Fruit fly (Drosophila melanogaster) whole organism, embryonic: ENCODE results near the gene ND-SGDH.

Experiments used
- ATbp ChIP-seq: fragments of 200-800 bp; sonication (Bioruptor generic); optimal IDR thresholded peaks from 2 replicates; lab custom pipeline; 2017; ENCODE audit warnings: missing biosample characterization, mild to moderate bottlenecking, missing genetic modification characterization, missing genetic modification reagents
- Adf1 ChIP-seq: fragments of 200-800 bp; sonication (Bioruptor generic); IDR thresholded peaks from 2 replicates; pipeline ENCODE4 v1.3.6; 2022; ENCODE audit warnings: missing biosample characterization, missing genetic modification characterization
- Bteb2 ChIP-seq: fragments of 200-800 bp; sonication (Bioruptor generic); optimal IDR thresholded peaks from 2 replicates; lab custom pipeline; 2016; ENCODE audit warnings: missing biosample characterization, missing genetic modification characterization
- CG10209 ChIP-seq: fragments of 200-800 bp; sonication (Bioruptor generic); optimal IDR thresholded peaks from 3 replicates; lab custom pipeline; 2017; ENCODE audit warnings: missing biosample characterization, mild to moderate bottlenecking, missing genetic modification characterization, missing genetic modification reagents
- CG10565 ChIP-seq: fragments of 200-800 bp; sonication (Bioruptor generic); optimal IDR thresholded peaks from 3 replicates; lab custom pipeline; 2016; ENCODE audit warnings: missing biosample characterization, mild to moderate bottlenecking, missing genetic modification characterization
- CG11085 ChIP-seq: fragments of 200-800 bp; sonication (Bioruptor generic); IDR thresholded peaks from 2 replicates; pipeline ENCODE4 v1.3.6; 2022; ENCODE audit warnings: missing biosample characterization, missing genetic modification characterization
- CG11504 ChIP-seq: fragments of 200-800 bp; sonication (Bioruptor generic); optimal IDR thresholded peaks from 3 replicates; lab custom pipeline; 2019; ENCODE audit warnings: missing biosample characterization, mild to moderate bottlenecking, missing genetic modification characterization, moderate library complexity
- CG12155 ChIP-seq: fragments of 200-800 bp; sonication (Bioruptor generic); optimal IDR thresholded peaks from 3 replicates; lab custom pipeline; 2016; ENCODE audit warnings: missing biosample characterization, missing genetic modification characterization
- CG13775 ChIP-seq: fragments of 200-800 bp; sonication (Bioruptor generic); optimal IDR thresholded peaks from 3 replicates; lab custom pipeline; 2017; ENCODE audit warnings: missing biosample characterization, mild to moderate bottlenecking, missing genetic modification characterization
- CG14441 ChIP-seq: fragments of 200-800 bp; sonication (Bioruptor generic); IDR thresholded peaks from 2 replicates; pipeline ENCODE4 v1.3.6; 2022; ENCODE audit warnings: missing biosample characterization, missing genetic modification characterization
- CG14860 ChIP-seq: fragments of 200-800 bp; sonication (Bioruptor generic); IDR thresholded peaks from 3 replicates; pipeline ENCODE4 v1.3.6; 2022; ENCODE audit warnings: missing biosample characterization, missing genetic modification characterization; ENCODE audit not compliant: partially characterized antibody
- CG15696 ChIP-seq: fragments of 200-800 bp; sonication (Bioruptor generic); optimal IDR thresholded peaks from 2 replicates; lab custom pipeline; 2019; ENCODE audit warnings: missing biosample characterization, mild to moderate bottlenecking, missing genetic modification characterization, moderate library complexity
- CG1602 ChIP-seq: fragments of 200-800 bp; sonication (Bioruptor generic); optimal IDR thresholded peaks from 3 replicates; lab custom pipeline; 2016; ENCODE audit warnings: missing biosample characterization, missing genetic modification characterization
- CG16813 ChIP-seq: fragments of 200-800 bp; sonication (Bioruptor generic); IDR thresholded peaks from 3 replicates; pipeline ENCODE4 v1.3.6; 2022; ENCODE audit warnings: missing biosample characterization, missing genetic modification characterization; ENCODE audit not compliant: partially characterized antibody
- CG18764 ChIP-seq: fragments of 200-800 bp; sonication (Bioruptor generic); optimal IDR thresholded peaks from 3 replicates; lab custom pipeline; 2016; ENCODE audit warnings: missing biosample characterization, missing genetic modification characterization
- CG2116 ChIP-seq: fragments of 200-800 bp; sonication (Bioruptor generic); optimal IDR thresholded peaks from 3 replicates; lab custom pipeline; 2018; ENCODE audit warnings: missing biosample characterization, mild to moderate bottlenecking, missing genetic modification characterization
- CG2199 ChIP-seq: fragments of 200-800 bp; sonication (Bioruptor generic); IDR thresholded peaks from 3 replicates; pipeline ENCODE4 v1.3.6; 2022; ENCODE audit warnings: missing biosample characterization, missing genetic modification characterization
- CG30403 ChIP-seq: fragments of 200-800 bp; sonication (Bioruptor generic); optimal IDR thresholded peaks from 3 replicates; lab custom pipeline; 2016; ENCODE audit warnings: missing biosample characterization, missing genetic modification characterization
- CG3065 ChIP-seq: fragments of 200-800 bp; sonication (Bioruptor generic); optimal IDR thresholded peaks from 2 replicates; lab custom pipeline; 2016; ENCODE audit warnings: missing biosample characterization, missing genetic modification characterization
- CG42726 ChIP-seq: fragments of 200-800 bp; sonication (Bioruptor generic); IDR thresholded peaks from 2 replicates; pipeline ENCODE4 v1.3.6; 2022; ENCODE audit warnings: missing biosample characterization, missing genetic modification characterization; ENCODE audit not compliant: partially characterized antibody
- CG9215 ChIP-seq: fragments of 200-800 bp; sonication (Bioruptor generic); IDR thresholded peaks from 2 replicates; pipeline ENCODE4 v1.3.6; 2022; ENCODE audit warnings: missing biosample characterization, missing genetic modification characterization
- ERR ChIP-seq: fragments of 200-800 bp; sonication (Bioruptor generic); optimal IDR thresholded peaks from 2 replicates; lab custom pipeline; 2016; ENCODE audit warnings: missing biosample characterization, missing genetic modification characterization
- Gug ChIP-seq: fragments of 200-800 bp; sonication (Bioruptor generic); IDR thresholded peaks from 4 replicates; pipeline ENCODE4 v1.3.6; 2022; ENCODE audit warnings: missing biosample characterization, missing genetic modification characterization
- HHEX ChIP-seq: fragments of 200-800 bp; sonication (Bioruptor generic); optimal IDR thresholded peaks from 3 replicates; lab custom pipeline; 2017; ENCODE audit warnings: missing biosample characterization, mild to moderate bottlenecking, missing genetic modification characterization, missing genetic modification reagents
- HLH3B ChIP-seq: fragments of 200-800 bp; sonication (Bioruptor generic); IDR thresholded peaks from 2 replicates; pipeline ENCODE4 v1.3.6; 2022; ENCODE audit warnings: missing biosample characterization, missing genetic modification characterization
- HLH4C ChIP-seq: fragments of 200-800 bp; sonication (Bioruptor generic); IDR thresholded peaks from 3 replicates; pipeline ENCODE4 v1.3.6; 2022; ENCODE audit warnings: missing biosample characterization, missing genetic modification characterization; ENCODE audit not compliant: partially characterized antibody
- Hr51 ChIP-seq, 2 experiments: fragments of 200-800 bp; sonication (Bioruptor generic); optimal IDR thresholded peaks; 2 replicates in 1 of 2; 3 replicates in 1 of 2; lab custom pipeline; 2016 to 2018; ENCODE audit warnings: missing biosample characterization in 2 of 2, missing genetic modification characterization in 2 of 2, mild to moderate bottlenecking in 1 of 2, moderate library complexity in 1 of 2
- Opbp ChIP-seq: fragments of 200-800 bp; sonication (Bioruptor generic); IDR thresholded peaks from 3 replicates; pipeline ENCODE4 v1.3.6; 2022; ENCODE audit warnings: missing biosample characterization, missing genetic modification characterization; ENCODE audit not compliant: partially characterized antibody
- Sin3A ChIP-seq: fragments of >200 bp; optimal IDR thresholded peaks from 2 replicates; lab custom pipeline; 2018
- Sry-β ChIP-seq: fragments of 200-800 bp; sonication (Bioruptor generic); optimal IDR thresholded peaks from 2 replicates; lab custom pipeline; 2018; ENCODE audit warnings: missing biosample characterization, mild to moderate bottlenecking, missing genetic modification characterization, moderate library complexity
- Trl ChIP-seq, 3 experiments: fragments of >200 bp in 2 of 3; fragments of 200-800 bp in 1 of 3; sonication (Bioruptor generic) in 1 of 3; optimal IDR thresholded peaks; 2 replicates in 1 of 3; 3 replicates in 2 of 3; lab custom pipeline; 2016 to 2017; ENCODE audit warnings: missing biosample characterization in 1 of 3, missing genetic modification characterization in 1 of 3
- abd-A ChIP-seq: fragments of 200-800 bp; sonication (Bioruptor generic); optimal IDR thresholded peaks from 3 replicates; lab custom pipeline; 2019; ENCODE audit warnings: missing biosample characterization, mild to moderate bottlenecking, missing genetic modification characterization, moderate library complexity
- bbx ChIP-seq: fragments of 200-800 bp; sonication (Bioruptor generic); IDR thresholded peaks from 2 replicates; pipeline ENCODE4 v1.3.6; 2022; ENCODE audit warnings: missing biosample characterization, missing genetic modification characterization; ENCODE audit not compliant: partially characterized antibody
- br ChIP-seq: fragments of >200 bp; optimal IDR thresholded peaks from 2 replicates; lab custom pipeline; 2017
- bsh ChIP-seq, 2 experiments: fragments of 200-800 bp; sonication (Bioruptor generic); optimal IDR thresholded peaks; 2 replicates each; lab custom pipeline; 2017 to 2018; ENCODE audit warnings: mild to moderate bottlenecking in 2 of 2, missing biosample characterization in 2 of 2, missing genetic modification characterization in 2 of 2, moderate library complexity in 1 of 2
- cad ChIP-seq: fragments of >200 bp; optimal IDR thresholded peaks from 2 replicates; lab custom pipeline; 2017; ENCODE audit warnings: missing biosample characterization, missing genetic modification characterization
- chinmo ChIP-seq: fragments of 200-800 bp; sonication (Bioruptor generic); IDR thresholded peaks from 4 replicates; pipeline ENCODE4 v1.3.6; 2022; ENCODE audit warnings: missing biosample characterization, missing genetic modification characterization; ENCODE audit not compliant: partially characterized antibody
- crc ChIP-seq: fragments of 200-800 bp; sonication (Bioruptor generic); optimal IDR thresholded peaks from 2 replicates; lab custom pipeline; 2016; ENCODE audit warnings: missing biosample characterization, missing genetic modification characterization
- en ChIP-seq: fragments of 200-800 bp; sonication (Bioruptor generic); optimal IDR thresholded peaks from 2 replicates; lab custom pipeline; 2016; ENCODE audit warnings: missing biosample characterization, missing genetic modification characterization
- ftz-f1 ChIP-seq: fragments of 200-800 bp; sonication (Bioruptor generic); optimal IDR thresholded peaks from 2 replicates; lab custom pipeline; 2016; ENCODE audit warnings: missing biosample characterization, missing genetic modification characterization
- grau ChIP-seq: fragments of 200-800 bp; optimal IDR thresholded peaks from 3 replicates; lab custom pipeline; 2019; ENCODE audit warnings: missing biosample characterization, mild to moderate bottlenecking, missing genetic modification characterization, moderate library complexity
- h ChIP-seq: fragments of >200 bp; optimal IDR thresholded peaks from 2 replicates; lab custom pipeline; 2017
- mam ChIP-seq: fragments of 200-800 bp; sonication (Bioruptor generic); optimal IDR thresholded peaks from 3 replicates; lab custom pipeline; 2016; ENCODE audit warnings: missing biosample characterization, missing genetic modification characterization
- nau ChIP-seq: fragments of 200-800 bp; sonication (Bioruptor generic); optimal IDR thresholded peaks from 3 replicates; lab custom pipeline; 2017; ENCODE audit warnings: missing biosample characterization, mild to moderate bottlenecking, missing genetic modification characterization, missing genetic modification reagents
- peb ChIP-seq: fragments of 200-800 bp; sonication (Bioruptor generic); IDR thresholded peaks from 2 replicates; pipeline ENCODE4 v1.3.6; 2022; ENCODE audit warnings: missing biosample characterization, missing genetic modification characterization
- pho ChIP-seq: fragments of 200-800 bp; sonication (Bioruptor generic); optimal IDR thresholded peaks from 2 replicates; lab custom pipeline; 2016; ENCODE audit warnings: missing biosample characterization, missing genetic modification characterization
- sim ChIP-seq: fragments of 200-800 bp; sonication (Bioruptor generic); IDR thresholded peaks from 2 replicates; pipeline ENCODE4 v1.3.6; 2022; ENCODE audit warnings: missing biosample characterization, missing genetic modification characterization
- tap ChIP-seq: fragments of 200-800 bp; optimal IDR thresholded peaks from 3 replicates; lab custom pipeline; 2019; ENCODE audit warnings: missing biosample characterization, mild to moderate bottlenecking, missing genetic modification characterization, moderate library complexity

Gene ND-SGDH

DNA sequence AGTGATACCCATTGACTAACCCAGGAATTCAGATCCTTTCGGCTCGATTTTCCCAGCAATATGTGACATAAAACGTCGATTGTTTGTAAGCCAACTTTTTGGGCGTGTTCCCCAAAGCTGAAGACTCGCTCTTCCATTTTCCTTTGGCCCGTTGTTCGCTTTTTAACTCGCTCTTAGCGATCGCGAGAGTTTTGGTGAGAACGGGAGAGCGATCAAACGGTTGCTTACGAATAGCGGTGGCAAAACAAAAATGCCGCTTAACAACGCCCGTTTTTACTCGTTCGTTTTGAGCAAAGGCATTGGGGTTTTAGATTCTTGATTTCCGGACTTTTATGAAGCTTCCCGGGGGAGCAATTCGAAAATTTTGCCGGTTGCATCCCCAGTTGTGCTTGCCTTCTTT is 8.6 kb upstream of the ND-SGDH start (continued):
- TF ChIP-seq Trl (optimal IDR thresholded peaks at IDR 0.05; lab: Kevin White, UChicago) (peak; percentile 64 to 68), Trl (GFP tag; optimal IDR thresholded peaks at IDR 0.05; lab: Kevin White, UChicago) (no peak), CG13775 (GFP tag; lab: Kevin White, UChicago) (no peak), abd-A (tag; lab: Kevin White, UChicago) (no peak), CG10209 (no peak), CG1602 (no peak), tap (tag; lab: Kevin White, UChicago) (no peak), nau (no peak), Gug (GFP tag; lab: Robert Waterston, UW) (no peak), pho (GFP tag; lab: Kevin White, UChicago) (no peak), bbx (peak; percentile 35; the same call in 1 of the 2 replicates), CG9215 (GFP tag; lab: Robert Waterston, UW) (no peak), CG12155 (GFP tag; lab: Kevin White, UChicago) (peak; percentile 85), Adf1 (GFP tag; lab: Robert Waterston, UW) (no peak), bsh (GFP tag; optimal IDR thresholded peaks at IDR 0.05; lab: Kevin White, UChicago) (no peak), CG42726 (no peak), CG2199 (GFP tag; lab: Robert Waterston, UW) (no peak)

- no peak for TF ChIP-seq h (lab: Kevin White, UChicago)
- TF ChIP-seq sim (GFP tag; lab: Robert Waterston, UW) = no peak
- peak; percentile 1 for TF ChIP-seq Bteb2 (GFP tag; lab: Kevin White, UChicago)
- no peak for TF ChIP-seq CG15696 (tag; lab: Kevin White, UChicago)
- TF ChIP-seq Trl (optimal IDR thresholded peaks at IDR 0.05; lab: Kevin White, UChicago) = no peak
- TF ChIP-seq Trl (GFP tag; optimal IDR thresholded peaks at IDR 0.05; lab: Kevin White, UChicago) = no peak
- TF ChIP-seq CG2116 (GFP tag; lab: Kevin White, UChicago) = peak; percentile 47
- no peak for TF ChIP-seq CG14441
- no peak for TF ChIP-seq HLH3B (GFP tag; lab: Robert Waterston, UW)
- TF ChIP-seq Opbp (GFP tag; lab: Robert Waterston, UW) = peak; percentile 54
- no peak for TF ChIP-seq CG3065
- no peak for TF ChIP-seq CG11085
- TF ChIP-seq CG30403 = peak; percentile 14
- TF ChIP-seq ATbp (GFP tag; lab: Kevin White, UChicago) = no peak
- TF ChIP-seq Hr51 (GFP tag; optimal IDR thresholded peaks at IDR 0.05; lab: Kevin White, UChicago) = no peak
- TF ChIP-seq CG16813 (GFP tag; lab: Robert Waterston, UW) = peak; percentile 66; the same call in 2 of the 3 replicates
- peak; percentile 48; the same call in 1 of the 3 replicates for TF ChIP-seq CG14860 (GFP tag; lab: Robert Waterston, UW)
- TF ChIP-seq grau (tag; lab: Kevin White, UChicago) = no peak
- TF ChIP-seq CG18764 (GFP tag; lab: Kevin White, UChicago) = no peak
- TF ChIP-seq CG10565 = no peak
- TF ChIP-seq ftz-f1 (GFP tag; lab: Kevin White, UChicago) = no peak
- TF ChIP-seq cad (GFP tag; lab: Kevin White, UChicago) = no peak
- no peak for TF ChIP-seq chinmo (GFP tag; lab: Robert Waterston, UW)
- TF ChIP-seq en (GFP tag; lab: Kevin White, UChicago) = no peak
- no peak for TF ChIP-seq Sry-β
- no peak for TF ChIP-seq crc (GFP tag; lab: Kevin White, UChicago)
- no peak for TF ChIP-seq mam (GFP tag; lab: Kevin White, UChicago)
- no peak for TF ChIP-seq CG11504 (tag; lab: Kevin White, UChicago)
- peak; percentile 69 for TF ChIP-seq HLH4C (GFP tag; lab: Robert Waterston, UW)
- peak; percentile 24 for TF ChIP-seq Sin3A (lab: Kevin White, UChicago)
- TF ChIP-seq br (lab: Kevin White, UChicago) = no peak
- no peak for TF ChIP-seq ERR (GFP tag; lab: Kevin White, UChicago)
- no peak for TF ChIP-seq peb (GFP tag; lab: Robert Waterston, UW)
- no peak for TF ChIP-seq HHEX (GFP tag; lab: Kevin White, UChicago)
Measured at dm6 chr3L:12145709-12146694, 7.6 kb upstream of the ND-SGDH start, which contains the start of the genes eIF3l and Nrx-IV. eIF3l (minus strand) TSS chr3L:12146097. Nrx-IV (plus strand) TSS chr3L:12146519.
